Fruit fly (Drosophila melanogaster): ENCODE data around the gene Atu.

dm6 chr3R:5633437-5633836 lies 20.3 kb downstream of the Atu start, which contains the start of gene CG12171:
- TF ChIP-seq dmrt93B (GFP tag; optimal IDR thresholded peaks at IDR 0.05) (no peak), CrebA (GFP tag; optimal IDR thresholded peaks at IDR 0.05; ENCODE audit: borderline replicate concordance) (no peak), Vsx2 (GFP tag; optimal IDR thresholded peaks at IDR 0.05; ENCODE audit: partially characterized antibody) (no peak), Rel (GFP tag; optimal IDR thresholded peaks at IDR 0.05) (no peak), Rel (tag; optimal IDR thresholded peaks at IDR 0.05) (no peak), sv (GFP tag; optimal IDR thresholded peaks at IDR 0.05) (no peak), fru (GFP tag; optimal IDR thresholded peaks at IDR 0.05) (no peak), Dfd (GFP tag; optimal IDR thresholded peaks at IDR 0.05) (no peak), rgr (GFP tag; optimal IDR thresholded peaks at IDR 0.05) (no peak), dl (GFP tag; optimal IDR thresholded peaks at IDR 0.05; ENCODE audit: insufficient read depth in 1 of 2, partially characterized antibody in 2 of 2) (no peak), lola (GFP tag; optimal IDR thresholded peaks at IDR 0.05) (no peak), N (GFP tag; optimal IDR thresholded peaks at IDR 0.05) (no peak), usp (GFP tag; optimal IDR thresholded peaks at IDR 0.05) (no peak)

Data from whole organism, wandering third instar larva.